Worm (Caenorhabditis elegans): Measurements from ENCODE around the gene emc-1.
"Not testable (repeated sequence)": the region's sequence is repeated elsewhere in the genome, so short reads cannot be mapped to it uniquely, and the experiment has no call there.

emc-1 gene

ce11 chrII:1457784-1458183 is 42.3 kb downstream of the emc-1 start:
- TF ChIP-seq pes-1 (GFP tag; IDR thresholded peaks at IDR 0.05) (peak; percentile 75), tbx-11 (GFP tag; IDR thresholded peaks at IDR 0.05) (peak; percentile 60; the same call in 1 of the 2 replicates)

- TF ChIP-seq scrt-1 (GFP tag; IDR thresholded peaks at IDR 0.05) (peak; percentile 53; the same call in 1 of the 2 replicates), pes-1 (GFP tag; IDR thresholded peaks at IDR 0.05) (peak; percentile 41; the same call in 1 of the 2 replicates)
Observed at ce11 chrII:1453707-1454106, 46.4 kb downstream of the emc-1 start.

- TF ChIP-seq sea-1 (GFP tag; conservative IDR thresholded peaks at IDR 0.05) (peak; percentile 53; the same call in 1 of the 2 replicates), pes-1 (GFP tag; IDR thresholded peaks at IDR 0.05) (peak; percentile 46), scrt-1 (GFP tag; IDR thresholded peaks at IDR 0.05) (peak; percentile 35; the same call in 1 of the 2 replicates)
Observed at ce11 chrII:1453209-1453608, 46.9 kb downstream of the emc-1 start.

- TF ChIP-seq scrt-1 (GFP tag; IDR thresholded peaks at IDR 0.05) (peak; percentile 61; the same call in 1 of the 2 replicates), pes-1 (GFP tag; IDR thresholded peaks at IDR 0.05) (peak; percentile 50; the same call in 1 of the 2 replicates), tbx-37 (GFP tag; conservative IDR thresholded peaks at IDR 0.05) (peak; percentile 58)
Observed at ce11 chrII:1451975-1452374, 48.2 kb downstream of the emc-1 start.

- not testable (repeated sequence) for TF ChIP-seq aly-1 (tag; optimal IDR thresholded peaks at IDR 0.05); tbx-11 (GFP tag; IDR thresholded peaks at IDR 0.05); ceh-36 (tag; optimal IDR thresholded peaks at IDR 0.05)
Observed at ce11 chrII:1446696-1447293, 53.3 kb downstream of the emc-1 start, which contains the start of gene Y51H7C.12. TSS of gene Y51H7C.12 (minus strand) at chrII:1446746.

ce11 chrII:1444911-1445310 is 55.2 kb downstream of the emc-1 start, which contains the start of gene scl-17:
TSS of gene scl-17 (plus strand) at chrII:1445211.
- TF ChIP-seq ets-7 (tag; optimal IDR thresholded peaks at IDR 0.05) (no peak), scrt-1 (GFP tag; IDR thresholded peaks at IDR 0.05) (no peak), ama-1 (optimal IDR thresholded peaks at IDR 0.05) (no peak), tbx-11 (GFP tag; IDR thresholded peaks at IDR 0.05) (no peak), F13C5.2 (tag; optimal IDR thresholded peaks at IDR 0.05) (no peak), B0310.2 (tag; optimal IDR thresholded peaks at IDR 0.05) (no peak), sea-1 (GFP tag; conservative IDR thresholded peaks at IDR 0.05) (no peak), hnd-1 (tag; optimal IDR thresholded peaks at IDR 0.05) (no peak), hmg-4 (GFP tag; optimal IDR thresholded peaks at IDR 0.05) (no peak), aly-1 (tag; optimal IDR thresholded peaks at IDR 0.05) (no peak), pes-1 (GFP tag; IDR thresholded peaks at IDR 0.05) (no peak), ceh-36 (tag; optimal IDR thresholded peaks at IDR 0.05) (no peak), hmbx-1 (tag; optimal IDR thresholded peaks at IDR 0.05) (no peak), tra-4 (tag; optimal IDR thresholded peaks at IDR 0.05) (no peak), flt-1 (GFP tag; IDR thresholded peaks at IDR 0.05) (no peak), tbx-37 (GFP tag; conservative IDR thresholded peaks at IDR 0.05) (no peak), ceh-13 (GFP tag; optimal IDR thresholded peaks at IDR 0.05) (no peak)

ce11 chrII:1441479-1441878 is 58.7 kb downstream of the emc-1 start:
- TF ChIP-seq ceh-13 (GFP tag; optimal IDR thresholded peaks at IDR 0.05) = no peak
- no peak for TF ChIP-seq hmg-4 (GFP tag; optimal IDR thresholded peaks at IDR 0.05)
- TF ChIP-seq pes-1 (GFP tag; IDR thresholded peaks at IDR 0.05) = no peak
- TF ChIP-seq ets-7 (tag; optimal IDR thresholded peaks at IDR 0.05) = no peak
- no peak for TF ChIP-seq tbx-11 (GFP tag; IDR thresholded peaks at IDR 0.05)
- TF ChIP-seq scrt-1 (GFP tag; IDR thresholded peaks at IDR 0.05) = no peak
- TF ChIP-seq flt-1 (GFP tag; IDR thresholded peaks at IDR 0.05) = no peak
- TF ChIP-seq F13C5.2 (tag; optimal IDR thresholded peaks at IDR 0.05) = no peak
- no peak for TF ChIP-seq hmbx-1 (tag; optimal IDR thresholded peaks at IDR 0.05)

Data from whole organism, early embryonic.